Worm (Caenorhabditis elegans): ENCODE data around the gene toca-1.
A peak's percentile ranks its signal among the peaks of the same experiment; 100 is the strongest.

The toca-1 gene

DNA sequence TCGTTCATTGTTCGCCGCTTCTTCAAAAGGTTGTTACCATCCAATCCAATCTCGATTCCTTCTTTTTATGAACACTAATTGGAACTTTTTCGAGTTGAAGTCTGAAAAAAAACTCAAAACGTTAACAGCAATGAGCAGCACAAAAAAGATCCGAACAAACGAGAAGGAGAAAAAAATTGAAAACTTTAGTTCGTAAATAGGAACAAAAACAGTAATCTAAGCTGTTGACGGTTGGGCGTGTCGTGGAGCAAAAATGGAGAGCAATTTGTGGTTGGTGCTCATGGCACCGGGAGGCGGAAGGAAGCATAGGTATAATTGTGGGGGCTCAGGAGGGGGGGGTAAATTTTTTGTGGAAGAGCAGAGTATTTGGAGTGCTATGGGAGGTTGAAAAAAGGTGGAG, at the start of gene toca-1:
Gene toca-1 (minus strand): TSS at position 101 of the 400 bp plus-strand sequence.
- no peak for TF ChIP-seq nhr-25 (tag; optimal IDR thresholded peaks at IDR 0.05)
- TF ChIP-seq sea-2 (GFP tag; optimal IDR thresholded peaks at IDR 0.05) = no peak
- TF ChIP-seq ama-1 (optimal IDR thresholded peaks at IDR 0.05) = no peak
- TF ChIP-seq jun-1 (tag; optimal IDR thresholded peaks at IDR 0.05) = no peak
- no peak for TF ChIP-seq nhr-43 (tag; optimal IDR thresholded peaks at IDR 0.05; ENCODE audit: poor library complexity, severe bottlenecking)
- TF ChIP-seq pha-4 (tag; optimal IDR thresholded peaks at IDR 0.05) = no peak
- no peak for TF ChIP-seq daf-12 (tag; optimal IDR thresholded peaks at IDR 0.05)
- no peak for TF ChIP-seq ceh-16 (tag; optimal IDR thresholded peaks at IDR 0.05)
- TF ChIP-seq tbx-2 (tag; optimal IDR thresholded peaks at IDR 0.05) = no peak
- no peak for TF ChIP-seq lin-15B (tag; optimal IDR thresholded peaks at IDR 0.05)
- TF ChIP-seq nhr-28 (tag; optimal IDR thresholded peaks at IDR 0.05) = no peak
- TF ChIP-seq mdl-1 (tag; optimal IDR thresholded peaks at IDR 0.05) = no peak

DNA sequence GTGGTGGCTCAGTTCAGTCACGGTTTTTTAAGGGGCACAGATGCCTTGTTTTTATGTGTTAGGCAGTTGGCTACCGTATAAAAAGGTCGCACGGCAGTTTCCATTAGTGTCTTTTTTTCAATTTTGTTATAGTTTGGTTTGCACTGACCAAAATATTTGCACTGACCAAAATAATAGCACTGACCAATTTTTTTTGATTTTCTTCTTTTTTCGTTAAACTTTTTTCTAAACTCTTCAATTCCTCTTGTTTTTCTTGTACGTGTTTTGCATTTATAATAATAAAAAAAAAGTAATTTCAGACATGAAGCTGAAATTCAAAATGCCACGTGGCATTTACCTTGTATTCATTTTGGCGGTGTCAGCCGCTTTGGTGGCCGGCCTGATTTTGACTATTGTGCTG, 47.1 kb upstream of the toca-1 start, which contains the start of gene H02F09.3:
Gene H02F09.3 (plus strand): TSS at position 301 of the 400 bp plus-strand sequence.
- TF ChIP-seq nhr-28 (tag; optimal IDR thresholded peaks at IDR 0.05) = no peak
- no peak for TF ChIP-seq elt-1 (tag; optimal IDR thresholded peaks at IDR 0.05)
- no peak for TF ChIP-seq ceh-9 (tag; optimal IDR thresholded peaks at IDR 0.05)
- TF ChIP-seq lin-39 (tag; optimal IDR thresholded peaks at IDR 0.05) = no peak
- no peak for TF ChIP-seq mml-1 (tag; optimal IDR thresholded peaks at IDR 0.05)
- TF ChIP-seq unc-62 (GFP tag; optimal IDR thresholded peaks at IDR 0.05) = no peak
- TF ChIP-seq mdl-1 (tag; optimal IDR thresholded peaks at IDR 0.05) = no peak
- TF ChIP-seq egl-27 (tag; optimal IDR thresholded peaks at IDR 0.05) = no peak
- no peak for TF ChIP-seq fos-1 (tag; optimal IDR thresholded peaks at IDR 0.05)
- TF ChIP-seq unc-39 (tag; optimal IDR thresholded peaks at IDR 0.05) = no peak
- TF ChIP-seq lsy-12 (tag; optimal IDR thresholded peaks at IDR 0.05) = no peak
- no peak for TF ChIP-seq nhr-237 (tag; optimal IDR thresholded peaks at IDR 0.05)
- TF ChIP-seq nhr-12 (tag; optimal IDR thresholded peaks at IDR 0.05) = no peak
- no peak for TF ChIP-seq daf-12 (tag; optimal IDR thresholded peaks at IDR 0.05)
- no peak for TF ChIP-seq nhr-76 (tag; optimal IDR thresholded peaks at IDR 0.05)
- TF ChIP-seq ama-1 (optimal IDR thresholded peaks at IDR 0.05) = no peak
- no peak for TF ChIP-seq elt-2 (tag; optimal IDR thresholded peaks at IDR 0.05)
- no peak for TF ChIP-seq sea-2 (GFP tag; optimal IDR thresholded peaks at IDR 0.05)

DNA sequence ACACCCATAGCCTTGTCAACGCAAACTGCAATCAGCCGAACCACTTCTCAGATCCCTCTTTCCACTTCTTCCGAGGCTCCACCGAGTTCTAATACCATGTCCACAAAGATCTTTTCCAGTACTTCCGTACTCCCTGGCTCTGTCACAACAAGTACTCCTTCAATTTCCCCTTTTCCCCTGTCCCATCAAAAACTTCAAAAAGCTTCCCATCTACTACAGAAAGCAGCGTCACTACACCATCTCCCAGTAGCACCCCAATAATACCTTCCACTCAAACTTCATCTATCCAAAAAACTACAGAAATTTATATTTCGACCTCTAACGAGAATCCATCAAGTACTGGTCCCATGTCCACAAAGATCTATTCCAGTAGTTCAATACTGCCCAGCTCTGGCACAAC, 35.6 kb upstream of the toca-1 start:
- TF ChIP-seq elt-1 (tag; optimal IDR thresholded peaks at IDR 0.05) (no peak), unc-62 (GFP tag; optimal IDR thresholded peaks at IDR 0.05) (no peak), R02D3.7 (tag; optimal IDR thresholded peaks at IDR 0.05) (no peak), lin-39 (tag; optimal IDR thresholded peaks at IDR 0.05) (no peak), pqm-1 (tag; optimal IDR thresholded peaks at IDR 0.05) (no peak)

DNA sequence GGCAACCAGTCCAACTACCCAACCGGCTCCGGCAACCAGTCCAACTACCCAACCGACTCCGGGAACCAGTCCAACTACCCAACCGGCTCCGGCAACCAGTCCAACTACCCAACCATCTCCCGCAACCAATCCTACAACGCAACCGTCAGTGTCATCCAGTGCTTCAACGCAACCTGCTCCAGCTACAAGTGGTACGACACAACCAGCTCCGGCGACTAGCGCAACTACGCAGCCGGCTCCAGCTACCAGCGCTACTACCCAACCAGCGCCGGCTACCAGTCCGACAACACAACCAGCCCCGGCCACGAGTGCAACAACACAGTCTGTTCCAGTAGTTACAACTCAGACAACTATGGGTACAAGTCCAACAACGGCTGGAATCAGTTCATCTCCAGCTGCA, 27.8 kb upstream of the toca-1 start:
- TF ChIP-seq mml-1 (tag; optimal IDR thresholded peaks at IDR 0.05) (no peak), unc-62 (GFP tag; optimal IDR thresholded peaks at IDR 0.05) (no peak), ceh-28 (tag; optimal IDR thresholded peaks at IDR 0.05) (no peak), zag-1 (tag; optimal IDR thresholded peaks at IDR 0.05) (no peak), snpc-4 (tag; optimal IDR thresholded peaks at IDR 0.05) (no peak), nhr-25 (tag; optimal IDR thresholded peaks at IDR 0.05) (no peak), pha-4 (tag; optimal IDR thresholded peaks at IDR 0.05) (no peak), daf-12 (tag; optimal IDR thresholded peaks at IDR 0.05) (no peak), ceh-16 (tag; optimal IDR thresholded peaks at IDR 0.05) (no peak), ama-1 (optimal IDR thresholded peaks at IDR 0.05) (no peak)

DNA sequence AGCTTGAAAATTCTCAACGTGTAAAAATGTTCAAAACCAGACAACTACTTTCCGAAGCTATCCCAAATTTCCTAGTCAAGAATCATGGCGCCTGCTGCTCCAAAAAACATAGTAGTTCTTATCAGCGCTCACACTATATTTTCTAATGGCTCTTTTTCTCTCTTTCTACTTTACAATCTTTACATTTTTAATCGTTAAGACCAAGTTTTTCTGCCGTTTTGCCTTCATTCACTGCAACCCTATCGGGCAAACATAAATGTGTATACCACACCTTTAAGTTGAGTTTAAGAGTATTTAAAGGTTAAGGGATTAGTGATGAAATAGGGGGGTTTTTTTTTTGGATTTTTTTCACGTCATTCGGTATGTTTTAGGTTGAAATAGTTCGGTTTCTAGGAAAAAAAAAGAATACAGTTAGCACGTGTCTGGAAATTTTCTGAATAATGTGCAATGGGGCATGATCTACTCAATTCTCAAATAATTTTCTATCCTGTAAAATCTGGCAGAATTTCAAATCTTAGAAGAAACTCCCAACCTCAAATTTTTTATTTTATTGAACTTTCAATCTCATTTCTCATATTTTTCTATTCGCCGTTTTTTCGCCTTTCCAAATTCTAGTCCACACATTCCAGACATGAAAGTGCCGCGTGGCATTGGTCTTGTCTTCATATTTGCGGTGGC, 25.7 kb upstream of the toca-1 start, which contains the start of gene K06A9.1:
Gene K06A9.1 (plus strand): TSS at position 628 of the 678 bp plus-strand sequence.
- peak; percentile 52 for TF ChIP-seq elt-2 (tag; optimal IDR thresholded peaks at IDR 0.05)
- TF ChIP-seq ztf-4 (tag; optimal IDR thresholded peaks at IDR 0.05) = no peak
- peak; percentile 37 for TF ChIP-seq pqm-1 (tag; optimal IDR thresholded peaks at IDR 0.05)

DNA sequence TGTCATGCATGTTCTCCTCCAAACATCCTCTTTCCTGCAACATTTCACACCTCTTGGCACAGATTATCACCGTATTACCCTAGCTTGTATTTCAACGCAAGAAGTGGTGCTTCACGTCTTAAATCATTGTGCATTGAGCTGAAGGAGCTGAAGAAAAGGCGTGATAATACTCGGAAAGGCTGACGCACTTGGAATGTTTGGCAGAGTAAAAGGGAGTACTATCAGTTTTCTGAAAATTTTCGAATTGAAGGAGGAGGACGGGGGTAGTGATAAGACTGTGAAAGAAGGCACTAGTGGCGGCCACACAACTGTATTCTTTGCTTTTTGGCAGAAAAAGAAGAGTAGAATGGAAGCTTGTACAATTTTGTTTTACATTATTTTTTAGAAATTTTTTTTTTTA, 22.1 kb upstream of the toca-1 start:
- TF ChIP-seq pqm-1 (tag; optimal IDR thresholded peaks at IDR 0.05) = peak; percentile 80
- TF ChIP-seq nhr-76 (tag; optimal IDR thresholded peaks at IDR 0.05) = no peak
- TF ChIP-seq nhr-11 (tag; optimal IDR thresholded peaks at IDR 0.05) = no peak
- TF ChIP-seq elt-2 (tag; optimal IDR thresholded peaks at IDR 0.05) = peak; percentile 63

All from whole organism, L3 larva.